Worm (Caenorhabditis elegans) whole organism, L1 larva: ENCODE results near the gene F49F1.12.

Source experiments
- C16A3.4 ChIP-seq: fragments of 150-350 bp; optimal IDR thresholded peaks from 2 replicates; lab custom pipeline; 2014; ENCODE audit warnings: missing biosample characterization, missing genetic modification characterization
- F16B12.6 ChIP-seq: fragments of 150-350 bp; optimal IDR thresholded peaks from 2 replicates; lab custom pipeline; 2014; ENCODE audit warnings: missing biosample characterization, missing genetic modification characterization
- Y116A8C.19 ChIP-seq: sonication (generic microtip); optimal IDR thresholded peaks from 2 replicates; lab custom pipeline; 2016; ENCODE audit warnings: missing compliant biosample characterization, missing genetic modification characterization, borderline replicate concordance
- aha-1 ChIP-seq: fragments of 150-350 bp; optimal IDR thresholded peaks from 2 replicates; lab custom pipeline; 2014; ENCODE audit warnings: missing biosample characterization, missing genetic modification characterization
- aly-2 ChIP-seq: fragments of 150-350 bp; optimal IDR thresholded peaks from 2 replicates; lab custom pipeline; 2014; ENCODE audit warnings: missing biosample characterization, missing genetic modification characterization
- ama-1 ChIP-seq: fragments of 150-350 bp; optimal IDR thresholded peaks from 2 replicates; lab custom pipeline; 2014
- blmp-1 ChIP-seq: fragments of 150-350 bp; optimal IDR thresholded peaks from 2 replicates; lab custom pipeline; 2014; ENCODE audit warnings: missing biosample characterization, missing genetic modification characterization
- ceh-8 ChIP-seq: fragments of 200-800 bp; sonication (Bioruptor generic); optimal IDR thresholded peaks from 2 replicates; lab custom pipeline; 2018; ENCODE audit warnings: mild to moderate bottlenecking, missing genetic modification characterization, moderate library complexity, missing compliant biosample characterization
- ceh-82 ChIP-seq, 3 experiments: fragments of 150-350 bp in 1 of 3; sonication (generic microtip) in 2 of 3; optimal IDR thresholded peaks; 2 replicates each; lab custom pipeline; 2014 to 2017; ENCODE audit warnings: missing biosample characterization in 3 of 3, missing genetic modification characterization in 3 of 3
- ceh-88 ChIP-seq: fragments of 200-800 bp; sonication (Bioruptor generic); IDR thresholded peaks from 2 replicates; pipeline ENCODE4 v1.3.6; 2022; ENCODE audit warnings: missing genetic modification characterization, missing compliant biosample characterization
- ceh-90 ChIP-seq: sonication (generic microtip); optimal IDR thresholded peaks from 2 replicates; lab custom pipeline; 2016; ENCODE audit warnings: missing genetic modification characterization, missing compliant biosample characterization
- ces-1 ChIP-seq: fragments of 150-350 bp; optimal IDR thresholded peaks from 2 replicates; lab custom pipeline; 2014; ENCODE audit warnings: missing biosample characterization, missing genetic modification reagents, missing genetic modification characterization
- dpl-1 ChIP-seq, 3 experiments: fragments of 150-350 bp in 2 of 3; sonication (generic microtip) in 1 of 3; optimal IDR thresholded peaks; 2 replicates each; lab custom pipeline; 2014 to 2017; ENCODE audit warnings: missing biosample characterization in 3 of 3, missing genetic modification characterization in 3 of 3, missing genetic modification reagents in 3 of 3
- dsc-1 ChIP-seq: sonication (generic microtip); optimal IDR thresholded peaks from 2 replicates; lab custom pipeline; 2016; ENCODE audit warnings: mild to moderate bottlenecking, missing genetic modification characterization, missing compliant biosample characterization
- efl-1 ChIP-seq, 4 experiments: fragments of 150-350 bp; optimal IDR thresholded peaks in 3 of 4; peaks in 1 of 4; 1 replicate in 1 of 4; 2 replicates in 3 of 4; lab custom pipeline; 2014; ENCODE audit warnings: missing biosample characterization in 2 of 4, missing genetic modification characterization in 2 of 4, missing genetic modification reagents in 2 of 4
- egl-27 ChIP-seq, 2 experiments: fragments of 150-350 bp in 1 of 2; sonication (generic microtip); optimal IDR thresholded peaks; 3 replicates each; lab custom pipeline; 2017 to 2018; ENCODE audit warnings: missing biosample characterization in 2 of 2, missing genetic modification characterization in 2 of 2, missing genetic modification reagents in 2 of 2
- elt-3 ChIP-seq, 6 experiments: fragments of 150-350 bp in 1 of 6; sonication (generic microtip); optimal IDR thresholded peaks; 2 replicates each; lab custom pipeline; 2017 to 2018; ENCODE audit warnings: missing biosample characterization in 6 of 6, missing genetic modification characterization in 6 of 6, inconsistent platforms in 1 of 6
- fos-1 ChIP-seq: fragments of 150-350 bp; optimal IDR thresholded peaks from 2 replicates; lab custom pipeline; 2014; ENCODE audit warnings: missing biosample characterization, missing genetic modification characterization
- grh-1 ChIP-seq: fragments of 200-800 bp; sonication (Bioruptor generic); IDR thresholded peaks from 2 replicates; pipeline ENCODE4 v1.3.6; 2022; ENCODE audit warnings: missing genetic modification reagents, missing genetic modification characterization, missing compliant biosample characterization
- hpl-2 ChIP-seq: fragments of 150-350 bp; optimal IDR thresholded peaks from 2 replicates; lab custom pipeline; 2014; ENCODE audit warnings: missing biosample characterization, missing genetic modification reagents, missing genetic modification characterization
- jun-1 ChIP-seq: fragments of 150-350 bp; optimal IDR thresholded peaks from 2 replicates; lab custom pipeline; 2014; ENCODE audit warnings: missing biosample characterization, missing genetic modification reagents, missing genetic modification characterization
- lin-14 ChIP-seq: fragments of 200-800 bp; sonication (Bioruptor generic); optimal IDR thresholded peaks from 2 replicates; lab custom pipeline; 2018; ENCODE audit warnings: mild to moderate bottlenecking, missing genetic modification characterization, moderate library complexity, missing compliant biosample characterization
- lin-15B ChIP-seq: fragments of 150-350 bp; sonication (generic microtip); optimal IDR thresholded peaks from 3 replicates; lab custom pipeline; 2014; ENCODE audit warnings: missing biosample characterization, missing genetic modification characterization
- lin-35 ChIP-seq, 2 experiments: fragments of 150-350 bp; optimal IDR thresholded peaks; 2 replicates each; lab custom pipeline; 2014; ENCODE audit warnings: missing biosample characterization in 2 of 2, missing genetic modification characterization in 2 of 2, missing genetic modification reagents in 2 of 2
- lir-3 ChIP-seq: sonication (generic microtip); optimal IDR thresholded peaks from 2 replicates; lab custom pipeline; 2016; ENCODE audit warnings: mild to moderate bottlenecking, missing genetic modification characterization, moderate library complexity, missing compliant biosample characterization; ENCODE audit not compliant: poor library complexity
- lsy-2 ChIP-seq, 2 experiments: fragments of 150-350 bp; optimal IDR thresholded peaks; 2 replicates each; lab custom pipeline; 2014; ENCODE audit warnings: missing biosample characterization in 2 of 2, missing genetic modification characterization in 2 of 2
- mab-9 ChIP-seq: fragments of 200-800 bp; sonication (Bioruptor generic); IDR thresholded peaks from 2 replicates; pipeline ENCODE4 v1.3.6; 2022; ENCODE audit warnings: missing genetic modification reagents, missing genetic modification characterization, missing compliant biosample characterization
- mdl-1 ChIP-seq, 2 experiments: fragments of 150-350 bp; optimal IDR thresholded peaks; 2 replicates each; lab custom pipeline; 2014 to 2017; ENCODE audit warnings: missing biosample characterization in 2 of 2, missing genetic modification characterization in 2 of 2, inconsistent platforms in 1 of 2
- mef-2 ChIP-seq: fragments of 150-350 bp; optimal IDR thresholded peaks from 2 replicates; lab custom pipeline; 2014; ENCODE audit warnings: missing biosample characterization, missing genetic modification characterization
- mep-1 ChIP-seq: fragments of 150-350 bp; optimal IDR thresholded peaks from 2 replicates; lab custom pipeline; 2014; ENCODE audit warnings: missing biosample characterization, missing genetic modification characterization
- nhr-11 ChIP-seq: fragments of 150-350 bp; optimal IDR thresholded peaks from 2 replicates; lab custom pipeline; 2014; ENCODE audit warnings: missing biosample characterization, missing genetic modification characterization
- nhr-12 ChIP-seq: sonication (generic microtip); optimal IDR thresholded peaks from 2 replicates; lab custom pipeline; 2017; ENCODE audit warnings: missing biosample characterization, missing genetic modification characterization
- nhr-19 ChIP-seq: fragments of 200-800 bp; sonication (Bioruptor generic); conservative IDR thresholded peaks from 2 replicates; pipeline ENCODE4 v1.3.6; 2022; ENCODE audit warnings: missing genetic modification characterization, missing compliant biosample characterization
- nhr-20 ChIP-seq: sonication (generic microtip); optimal IDR thresholded peaks from 2 replicates; lab custom pipeline; 2016; ENCODE audit warnings: mild to moderate bottlenecking, missing genetic modification characterization, missing compliant biosample characterization
- nhr-76 ChIP-seq: sonication (generic microtip); optimal IDR thresholded peaks from 2 replicates; lab custom pipeline; 2017; ENCODE audit warnings: missing biosample characterization, missing genetic modification characterization
- nhr-84 ChIP-seq: sonication (generic microtip); optimal IDR thresholded peaks from 2 replicates; lab custom pipeline; 2017; ENCODE audit warnings: missing biosample characterization, missing genetic modification characterization
- nhr-85 ChIP-seq: sonication (generic microtip); peaks from one replicate; lab custom pipeline; 2016; ENCODE audit warnings: missing genetic modification characterization, inconsistent platforms, missing compliant biosample characterization
- nhr-90 ChIP-seq: sonication (generic microtip); optimal IDR thresholded peaks from 2 replicates; lab custom pipeline; 2016; ENCODE audit warnings: mild to moderate bottlenecking, missing genetic modification characterization, missing compliant biosample characterization; ENCODE audit not compliant: poor library complexity
- pqm-1 ChIP-seq: sonication (generic microtip); optimal IDR thresholded peaks from 3 replicates; lab custom pipeline; 2017; ENCODE audit warnings: missing biosample characterization, missing genetic modification characterization
- rnt-1 ChIP-seq: sonication (generic microtip); optimal IDR thresholded peaks from 2 replicates; lab custom pipeline; 2016; ENCODE audit warnings: mild to moderate bottlenecking, missing genetic modification characterization, moderate library complexity, missing compliant biosample characterization
- snpc-4 ChIP-seq: fragments of 150-350 bp; optimal IDR thresholded peaks from 2 replicates; lab custom pipeline; 2014; ENCODE audit warnings: missing biosample characterization, missing genetic modification characterization
- sox-4 ChIP-seq: sonication (generic microtip); optimal IDR thresholded peaks from 2 replicates; lab custom pipeline; 2016; ENCODE audit warnings: missing genetic modification characterization, missing compliant biosample characterization
- sptf-1 ChIP-seq: fragments of 150-350 bp; optimal IDR thresholded peaks from 2 replicates; lab custom pipeline; 2014; ENCODE audit warnings: missing biosample characterization, missing genetic modification characterization
- sup-37 ChIP-seq: fragments of 200-800 bp; sonication (Bioruptor generic); optimal IDR thresholded peaks from 2 replicates; lab custom pipeline; 2018; ENCODE audit warnings: mild to moderate bottlenecking, missing genetic modification characterization, missing compliant biosample characterization
- tlp-1 ChIP-seq: fragments of 150-350 bp; optimal IDR thresholded peaks from 2 replicates; lab custom pipeline; 2014; ENCODE audit warnings: missing biosample characterization, missing genetic modification characterization
- unc-130 ChIP-seq: fragments of 150-350 bp; optimal IDR thresholded peaks from 2 replicates; lab custom pipeline; 2017; ENCODE audit warnings: missing biosample characterization, missing genetic modification characterization, inconsistent platforms
- unc-62 ChIP-seq: fragments of 150-350 bp; optimal IDR thresholded peaks from 2 replicates; lab custom pipeline; 2014; ENCODE audit warnings: missing biosample characterization, missing genetic modification reagents, missing genetic modification characterization
- xbp-1 ChIP-seq: sonication (generic microtip); optimal IDR thresholded peaks from 2 replicates; lab custom pipeline; 2016; ENCODE audit warnings: missing genetic modification characterization, missing compliant biosample characterization
- zag-1 ChIP-seq: fragments of 150-350 bp; optimal IDR thresholded peaks from 2 replicates; lab custom pipeline; 2014; ENCODE audit warnings: missing biosample characterization, missing genetic modification characterization
- zip-4 ChIP-seq: fragments of 200-800 bp; sonication (Bioruptor generic); optimal IDR thresholded peaks from 2 replicates; lab custom pipeline; 2018; ENCODE audit warnings: mild to moderate bottlenecking, missing genetic modification characterization, moderate library complexity, missing compliant biosample characterization

F49F1.12 gene

DNA sequence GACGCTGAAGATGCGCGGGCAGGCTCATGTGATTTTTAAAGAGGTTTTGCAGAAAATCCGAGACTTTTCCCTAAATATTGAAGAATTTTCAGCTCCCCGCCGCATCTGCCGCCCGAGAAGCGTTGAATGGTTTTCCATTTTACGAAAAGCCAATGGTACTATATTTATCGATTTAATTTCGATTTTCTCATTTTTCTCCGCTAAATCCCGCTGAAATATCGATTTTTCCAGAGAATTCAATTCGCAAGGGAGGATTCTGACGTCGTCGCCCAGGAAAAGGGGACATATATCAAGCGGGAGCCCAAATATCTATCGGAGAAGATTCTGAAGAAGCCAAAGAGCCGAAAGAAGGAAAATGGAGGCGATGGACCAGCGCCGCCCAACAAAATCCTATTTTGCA, 29.4 kb upstream of the F49F1.12 start:
- TF ChIP-seq ceh-82 (tag; optimal IDR thresholded peaks at IDR 0.05; lab: Kevin White, UChicago) (no peak), xbp-1 (tag; lab: Kevin White, UChicago) (no peak), nhr-12 (no peak), C16A3.4 (no peak), blmp-1 (tag; lab: Kevin White, UChicago) (no peak), nhr-76 (no peak), elt-3 (tag; optimal IDR thresholded peaks at IDR 0.05; lab: Kevin White, UChicago) (no peak), aly-2 (tag; lab: Kevin White, UChicago) (no peak), nhr-90 (tag; lab: Kevin White, UChicago) (no peak), dsc-1 (no peak), nhr-19 (GFP tag; lab: Robert Waterston, UW) (no peak), nhr-11 (tag; lab: Kevin White, UChicago) (no peak), nhr-20 (tag; lab: Kevin White, UChicago) (no peak), ces-1 (GFP tag; lab: Kevin White, UChicago) (no peak), lin-15B (tag; lab: Kevin White, UChicago) (no peak), snpc-4 (tag; lab: Kevin White, UChicago) (no peak)
- TF ChIP-seq, all 84 proteins: peak for 0

- no peak for TF ChIP-seq mdl-1 (tag; optimal IDR thresholded peaks at IDR 0.05; lab: Kevin White, UChicago)
- TF ChIP-seq nhr-11 (tag; lab: Kevin White, UChicago), result no peak
- peak; percentile 46 to 75 (median 56) for TF ChIP-seq dpl-1 (GFP tag; optimal IDR thresholded peaks at IDR 0.05; lab: Kevin White, UChicago)
- no peak for TF ChIP-seq zip-4 (GFP tag; lab: Kevin White, UChicago)
- no peak; the same call in 1 of the 2 replicates for TF ChIP-seq nhr-19 (GFP tag; lab: Robert Waterston, UW)
- TF ChIP-seq sup-37, result no peak
- no peak for TF ChIP-seq tlp-1
- TF ChIP-seq ceh-8 (GFP tag; lab: Kevin White, UChicago), result no peak
- peak; percentile 84 for TF ChIP-seq nhr-85 (tag; lab: Kevin White, UChicago)
- TF ChIP-seq nhr-84 (tag; lab: Kevin White, UChicago), result no peak
- TF ChIP-seq ceh-88 (GFP tag; lab: Robert Waterston, UW), result no peak
- no peak for TF ChIP-seq pqm-1
- no peak for TF ChIP-seq hpl-2 (GFP tag; lab: Kevin White, UChicago)
- peak; percentile 27 for TF ChIP-seq sox-4 (tag; lab: Kevin White, UChicago)
- peak; percentile 79 for TF ChIP-seq ceh-90 (tag; lab: Kevin White, UChicago)
- no peak for TF ChIP-seq unc-62 (GFP tag; lab: Kevin White, UChicago)
- peak; percentile 22 for TF ChIP-seq unc-130
- peak; percentile 28 for TF ChIP-seq snpc-4 (tag; lab: Kevin White, UChicago)
- no peak for TF ChIP-seq fos-1 (tag; lab: Kevin White, UChicago)
- no peak for TF ChIP-seq egl-27 (tag; optimal IDR thresholded peaks at IDR 0.05; lab: Kevin White, UChicago)
- peak; percentile 52 for TF ChIP-seq F16B12.6
- TF ChIP-seq ceh-82 (tag; optimal IDR thresholded peaks at IDR 0.05; lab: Kevin White, UChicago), result peak; percentile 45 to 67 (median 58)
- TF ChIP-seq lin-14, result peak; percentile 60
- TF ChIP-seq mep-1, result peak; percentile 73
- TF ChIP-seq efl-1 (optimal IDR thresholded peaks at IDR 0.05; lab: Kevin White, UChicago), result peak; percentile 59 to 70
- peak; percentile 72 to 94 for TF ChIP-seq efl-1 (GFP tag; optimal IDR thresholded peaks at IDR 0.05 in 1 of 2; lab: Kevin White, UChicago)
- no peak for TF ChIP-seq grh-1 (GFP tag; lab: Robert Waterston, UW)
- TF ChIP-seq ama-1 (lab: Kevin White, UChicago), result no peak
- TF ChIP-seq lsy-2 (tag; optimal IDR thresholded peaks at IDR 0.05; lab: Kevin White, UChicago), result peak; percentile 76 to 79
- TF ChIP-seq rnt-1 (tag; lab: Kevin White, UChicago), result peak; percentile 88
- TF ChIP-seq jun-1 (tag; lab: Kevin White, UChicago), result no peak
- TF ChIP-seq mef-2 (tag; lab: Kevin White, UChicago), result no peak
- no peak for TF ChIP-seq mab-9 (GFP tag; lab: Robert Waterston, UW)
- no peak for TF ChIP-seq aha-1 (tag; lab: Kevin White, UChicago)
- TF ChIP-seq zag-1 (tag; lab: Kevin White, UChicago), result no peak
- no peak for TF ChIP-seq sptf-1 (tag; lab: Kevin White, UChicago)
- peak; percentile 65 to 66 for TF ChIP-seq lin-35 (GFP tag; optimal IDR thresholded peaks at IDR 0.05; lab: Kevin White, UChicago)
- no peak for TF ChIP-seq elt-3 (tag; optimal IDR thresholded peaks at IDR 0.05; lab: Kevin White, UChicago)
- no peak for TF ChIP-seq lir-3 (tag; lab: Kevin White, UChicago)
- no peak for TF ChIP-seq dsc-1
- no peak for TF ChIP-seq Y116A8C.19 (tag; lab: Kevin White, UChicago)
- no peak for TF ChIP-seq nhr-76
These were observed 28.8 kb upstream of the F49F1.12 start, which contains the start of the genes K08D10.13 and rnp-2 for ce11 chrIV:4171531-4172163. K08D10.13 (minus strand) TSS chrIV:4171581. rnp-2 (plus strand) TSS chrIV:4172076.
